Fruit fly (Drosophila melanogaster): Measurements from ENCODE around the gene Cyp4d2.

Cyp4d2 gene

dm6 chrX:2208641-2209241 lies 32.9 kb downstream of the Cyp4d2 start (continued):
- TF ChIP-seq prd (optimal IDR thresholded peaks at IDR 0.05) (no peak), prd (GFP tag; IDR thresholded peaks at IDR 0.05) (peak; percentile 43; the same call in 1 of the 3 replicates), CG8478 (optimal IDR thresholded peaks at IDR 0.05) (no peak), CG10366 (GFP tag; IDR thresholded peaks at IDR 0.05) (peak; percentile 20; the same call in 1 of the 2 replicates), CG18619 (GFP tag; optimal IDR thresholded peaks at IDR 0.05) (no peak), CG14441 (GFP tag; IDR thresholded peaks at IDR 0.05) (no peak), CG6765 (GFP tag; optimal IDR thresholded peaks at IDR 0.05) (no peak), ATbp (GFP tag; optimal IDR thresholded peaks at IDR 0.05) (no peak), Sin3A (optimal IDR thresholded peaks at IDR 0.05) (no peak), insv (GFP tag; optimal IDR thresholded peaks at IDR 0.05) (no peak), en (GFP tag; optimal IDR thresholded peaks at IDR 0.05) (no peak), Kr (GFP tag; optimal IDR thresholded peaks at IDR 0.05) (no peak), CG12299 (tag; optimal IDR thresholded peaks at IDR 0.05) (no peak), Jarid2 (GFP tag; optimal IDR thresholded peaks at IDR 0.05) (no peak), CG18011 (GFP tag; optimal IDR thresholded peaks at IDR 0.05) (no peak), Aef1 (GFP tag; IDR thresholded peaks at IDR 0.05) (peak; percentile 47; the same call in 2 of the 3 replicates), zfh2 (GFP tag; optimal IDR thresholded peaks at IDR 0.05) (peak; percentile 15), Dll (GFP tag; IDR thresholded peaks at IDR 0.05; ENCODE audit: partially characterized antibody) (no peak), Ets97D (GFP tag; optimal IDR thresholded peaks at IDR 0.05) (no peak), CG4404 (GFP tag; IDR thresholded peaks at IDR 0.05) (0 out of 2 replicates have a peak, but pooled peaks have one; percentile 27), CG9932 (GFP tag; IDR thresholded peaks at IDR 0.05) (peak; percentile 59), al (GFP tag; IDR thresholded peaks at IDR 0.05) (peak; percentile 24; the same call in 1 of the 2 replicates), ash1 (GFP tag; optimal IDR thresholded peaks at IDR 0.05) (no peak), Lim3 (GFP tag; IDR thresholded peaks at IDR 0.05) (no peak), CG1603 (tag; optimal IDR thresholded peaks at IDR 0.05) (peak; percentile 18), CG2120 (GFP tag; optimal IDR thresholded peaks at IDR 0.05) (peak; percentile 23), CG12769 (tag; optimal IDR thresholded peaks at IDR 0.05) (peak; percentile 81), hkb (optimal IDR thresholded peaks at IDR 0.05) (no peak), hkb (GFP tag; IDR thresholded peaks at IDR 0.05) (peak; percentile 47; the same call in 1 of the 2 replicates), ssp (GFP tag; IDR thresholded peaks at IDR 0.05) (peak; percentile 35; the same call in 1 of the 2 replicates), bbx (GFP tag; IDR thresholded peaks at IDR 0.05; ENCODE audit: partially characterized antibody) (no peak), E2f1 (GFP tag; IDR thresholded peaks at IDR 0.05) (no peak; the same call in 1 of the 2 replicates), NfI (GFP tag; optimal IDR thresholded peaks at IDR 0.05) (peak; percentile 19), CG9797 (GFP tag; optimal IDR thresholded peaks at IDR 0.05) (no peak), Usf (GFP tag; optimal IDR thresholded peaks at IDR 0.05) (no peak), CG12236 (GFP tag; optimal IDR thresholded peaks at IDR 0.05) (no peak), CG7839 (tag; optimal IDR thresholded peaks at IDR 0.05) (peak; percentile 49), CG1647 (GFP tag; optimal IDR thresholded peaks at IDR 0.05) (no peak), CG17612 (GFP tag; IDR thresholded peaks at IDR 0.05) (no peak), ken (GFP tag; IDR thresholded peaks at IDR 0.05) (no peak), bsh (GFP tag; optimal IDR thresholded peaks at IDR 0.05) (peak in 1 of 2 experiments; percentile 2), bcd (GFP tag; optimal IDR thresholded peaks at IDR 0.05) (peak; percentile 13), dmrt99B (tag; optimal IDR thresholded peaks at IDR 0.05) (peak; percentile 48), Dbx (GFP tag; IDR thresholded peaks at IDR 0.05) (no peak), D19B (GFP tag; optimal IDR thresholded peaks at IDR 0.05) (peak; percentile 8), GATAe (GFP tag; conservative IDR thresholded peaks at IDR 0.05) (no peak), row (GFP tag; IDR thresholded peaks at IDR 0.05) (peak; percentile 62), dysf (GFP tag; IDR thresholded peaks at IDR 0.05) (peak; percentile 63; the same call in 2 of the 3 replicates), Drgx (GFP tag; IDR thresholded peaks at IDR 0.05) (peak; percentile 58; the same call in 1 of the 2 replicates), HLH54F (GFP tag; optimal IDR thresholded peaks at IDR 0.05) (no peak), vvl (GFP tag; IDR thresholded peaks at IDR 0.05) (0 out of 2 replicates have a peak, but pooled peaks have one; percentile 25)

Measured in whole organism, embryonic.